Fruit fly (Drosophila melanogaster): ENCODE results near the gene CG16986.

- TF ChIP-seq Clk (GFP tag; optimal IDR thresholded peaks at IDR 0.05): no peak
- TF ChIP-seq kay (GFP tag; ENCODE audit: borderline replicate concordance): no peak
- TF ChIP-seq CG5204 (GFP tag; optimal IDR thresholded peaks at IDR 0.05): no peak
- TF ChIP-seq Crg-1 (GFP tag; optimal IDR thresholded peaks at IDR 0.05): no peak
- TF ChIP-seq CG7045 (GFP tag; optimal IDR thresholded peaks at IDR 0.05): peak; percentile 3
- no peak for TF ChIP-seq toe (GFP tag; optimal IDR thresholded peaks at IDR 0.05)
- TF ChIP-seq CG12768 (GFP tag; optimal IDR thresholded peaks at IDR 0.05): peak; percentile 22
- no peak for TF ChIP-seq ovo (GFP tag; optimal IDR thresholded peaks at IDR 0.05)
- TF ChIP-seq cnc (optimal IDR thresholded peaks at IDR 0.05): no peak
- no peak for TF ChIP-seq bab1 (GFP tag; optimal IDR thresholded peaks at IDR 0.05)
- no peak for TF ChIP-seq cic (GFP tag; optimal IDR thresholded peaks at IDR 0.05)
- TF ChIP-seq CG33017 (tag; optimal IDR thresholded peaks at IDR 0.05): no peak
- TF ChIP-seq Hr96 (GFP tag; optimal IDR thresholded peaks at IDR 0.05): no peak
These were observed 15.9 kb upstream of the CG16986 start for dm6 chr3L:2584119-2584805.
